Worm (Caenorhabditis elegans) whole organism, late embryonic: ENCODE data around the gene vps-35.

ENCODE experiments used
- C08G9.2 ChIP-seq: sonication (generic microtip); optimal IDR thresholded peaks from 2 replicates; lab custom pipeline; 2016; ENCODE audit warnings: mild to moderate bottlenecking, missing genetic modification characterization, moderate library complexity, missing compliant biosample characterization
- K02D7.2 ChIP-seq: sonication (generic microtip); optimal IDR thresholded peaks from 2 replicates; lab custom pipeline; 2017; ENCODE audit warnings: mild to moderate bottlenecking, missing genetic modification characterization, missing compliant biosample characterization
- K09A11.1 ChIP-seq: sonication (generic microtip); optimal IDR thresholded peaks from 2 replicates; lab custom pipeline; 2017; ENCODE audit warnings: antibody characterized with exemption, mild to moderate bottlenecking, missing genetic modification characterization, missing compliant biosample characterization; ENCODE audit not compliant: insufficient read depth
- T23F11.4 ChIP-seq: fragments of 200-800 bp; sonication (Bioruptor generic); optimal IDR thresholded peaks from 2 replicates; lab custom pipeline; 2018; ENCODE audit warnings: mild to moderate bottlenecking, missing genetic modification characterization, missing compliant biosample characterization
- Y22D7AL.16 ChIP-seq: sonication (generic microtip); optimal IDR thresholded peaks from 2 replicates; lab custom pipeline; 2016; ENCODE audit warnings: missing genetic modification characterization, missing compliant biosample characterization
- ceh-2 ChIP-seq: sonication (generic microtip); optimal IDR thresholded peaks from 2 replicates; lab custom pipeline; 2016; ENCODE audit warnings: missing genotype, missing genetic modification characterization, missing compliant biosample characterization
- ceh-24 ChIP-seq: sonication (generic microtip); optimal IDR thresholded peaks from 2 replicates; lab custom pipeline; 2016; ENCODE audit warnings: mild to moderate bottlenecking, missing genetic modification characterization, missing compliant biosample characterization
- ceh-30 ChIP-seq: fragments of 150-350 bp; optimal IDR thresholded peaks from 2 replicates; lab custom pipeline; 2014; ENCODE audit warnings: missing biosample characterization, missing genetic modification characterization
- ceh-31 ChIP-seq: sonication (generic microtip); optimal IDR thresholded peaks from 2 replicates; lab custom pipeline; 2016; ENCODE audit warnings: missing genetic modification characterization, missing compliant biosample characterization
- ceh-34 ChIP-seq: sonication (generic microtip); optimal IDR thresholded peaks from 2 replicates; lab custom pipeline; 2016; ENCODE audit warnings: mild to moderate bottlenecking, missing genetic modification characterization, missing compliant biosample characterization
- ceh-48 ChIP-seq: sonication (generic microtip); optimal IDR thresholded peaks from 2 replicates; lab custom pipeline; 2016; ENCODE audit warnings: missing genetic modification characterization, inconsistent platforms, missing compliant biosample characterization
- ceh-9 ChIP-seq: sonication (generic microtip); optimal IDR thresholded peaks from 2 replicates; lab custom pipeline; 2016; ENCODE audit warnings: mild to moderate bottlenecking, missing genetic modification characterization, inconsistent platforms, missing compliant biosample characterization
- elt-2 ChIP-seq: sonication (generic microtip); optimal IDR thresholded peaks from 2 replicates; lab custom pipeline; 2016; ENCODE audit warnings: missing genetic modification reagents, missing genetic modification characterization, missing compliant biosample characterization
- eyg-1 ChIP-seq: sonication (generic microtip); optimal IDR thresholded peaks from 2 replicates; lab custom pipeline; 2016; ENCODE audit warnings: missing genotype, missing genetic modification characterization, missing compliant biosample characterization
- fax-1 ChIP-seq: sonication (generic microtip); optimal IDR thresholded peaks from 2 replicates; lab custom pipeline; 2016; ENCODE audit warnings: missing genotype, missing genetic modification characterization, missing compliant biosample characterization
- fkh-6 ChIP-seq: sonication (generic microtip); optimal IDR thresholded peaks from 2 replicates; lab custom pipeline; 2016; ENCODE audit warnings: missing genetic modification characterization, missing compliant biosample characterization
- gmeb-2 ChIP-seq: sonication (generic microtip); optimal IDR thresholded peaks from 2 replicates; lab custom pipeline; 2016; ENCODE audit warnings: missing genetic modification characterization, inconsistent platforms, missing compliant biosample characterization
- hlh-15 ChIP-seq: sonication (generic microtip); optimal IDR thresholded peaks from 2 replicates; lab custom pipeline; 2016; ENCODE audit warnings: missing genetic modification characterization, missing compliant biosample characterization
- hlh-8 ChIP-seq: sonication (generic microtip); optimal IDR thresholded peaks from 2 replicates; lab custom pipeline; 2016; ENCODE audit warnings: missing genotype, missing genetic modification characterization, missing compliant biosample characterization
- lin-11 ChIP-seq: fragments of 200-800 bp; sonication (Bioruptor generic); optimal IDR thresholded peaks from 2 replicates; lab custom pipeline; 2018; ENCODE audit warnings: mild to moderate bottlenecking, missing genetic modification characterization, missing compliant biosample characterization
- mec-3 ChIP-seq: sonication (generic microtip); optimal IDR thresholded peaks from 2 replicates; lab custom pipeline; 2016; ENCODE audit warnings: borderline replicate concordance, missing genetic modification characterization, missing compliant biosample characterization
- nfya-1 ChIP-seq: sonication (generic microtip); optimal IDR thresholded peaks from 2 replicates; lab custom pipeline; 2017; ENCODE audit warnings: missing genetic modification characterization, mild to moderate bottlenecking, missing compliant biosample characterization, antibody characterized with exemption, moderate library complexity
- npax-4 ChIP-seq: sonication (generic microtip); optimal IDR thresholded peaks from 2 replicates; lab custom pipeline; 2016; ENCODE audit warnings: missing genetic modification characterization, missing compliant biosample characterization
- odd-2 ChIP-seq: sonication (generic microtip); optimal IDR thresholded peaks from 2 replicates; lab custom pipeline; 2017; ENCODE audit warnings: antibody characterized with exemption, mild to moderate bottlenecking, missing genetic modification characterization, missing compliant biosample characterization
- pat-9 ChIP-seq: fragments of 200-800 bp; sonication (Bioruptor generic); optimal IDR thresholded peaks from 2 replicates; lab custom pipeline; 2018; ENCODE audit warnings: mild to moderate bottlenecking, missing genetic modification characterization, moderate library complexity, missing compliant biosample characterization
- pha-2 ChIP-seq: sonication (generic microtip); optimal IDR thresholded peaks from 2 replicates; lab custom pipeline; 2017; ENCODE audit warnings: mild to moderate bottlenecking, missing genetic modification characterization, missing compliant biosample characterization
- pros-1 ChIP-seq: fragments of 150-350 bp; optimal IDR thresholded peaks from 2 replicates; lab custom pipeline; 2014; ENCODE audit warnings: missing biosample characterization, missing genetic modification reagents, missing genetic modification characterization
- sox-2 ChIP-seq: fragments of 200-800 bp; sonication (Bioruptor generic); IDR thresholded peaks from 2 replicates; pipeline ENCODE4 v1.3.6; 2022; ENCODE audit warnings: missing genetic modification reagents, missing genetic modification characterization, missing compliant biosample characterization
- sox-4 ChIP-seq: sonication (generic microtip); optimal IDR thresholded peaks from 2 replicates; lab custom pipeline; 2017; ENCODE audit warnings: mild to moderate bottlenecking, missing genetic modification characterization, inconsistent platforms, missing compliant biosample characterization
- tbx-2 ChIP-seq: sonication (generic microtip); optimal IDR thresholded peaks from 2 replicates; lab custom pipeline; 2016; ENCODE audit warnings: missing genetic modification characterization, missing compliant biosample characterization
- ttx-3 ChIP-seq: sonication (generic microtip); optimal IDR thresholded peaks from 2 replicates; lab custom pipeline; 2016; ENCODE audit warnings: missing genetic modification reagents, missing genetic modification characterization, missing compliant biosample characterization
- unc-42 ChIP-seq: sonication (generic microtip); optimal IDR thresholded peaks from 2 replicates; lab custom pipeline; 2016; ENCODE audit warnings: missing genotype, missing genetic modification characterization, missing compliant biosample characterization
- unc-86 ChIP-seq: sonication (generic microtip); optimal IDR thresholded peaks from 2 replicates; lab custom pipeline; 2016; ENCODE audit warnings: missing genetic modification characterization, missing compliant biosample characterization
- zip-5 ChIP-seq: sonication (generic microtip); optimal IDR thresholded peaks from 2 replicates; lab custom pipeline; 2016; ENCODE audit warnings: missing genetic modification characterization, missing compliant biosample characterization
- ztf-16 ChIP-seq: sonication (generic microtip); optimal IDR thresholded peaks from 2 replicates; lab custom pipeline; 2017; ENCODE audit warnings: missing genetic modification characterization, missing compliant biosample characterization

The vps-35 gene

DNA sequence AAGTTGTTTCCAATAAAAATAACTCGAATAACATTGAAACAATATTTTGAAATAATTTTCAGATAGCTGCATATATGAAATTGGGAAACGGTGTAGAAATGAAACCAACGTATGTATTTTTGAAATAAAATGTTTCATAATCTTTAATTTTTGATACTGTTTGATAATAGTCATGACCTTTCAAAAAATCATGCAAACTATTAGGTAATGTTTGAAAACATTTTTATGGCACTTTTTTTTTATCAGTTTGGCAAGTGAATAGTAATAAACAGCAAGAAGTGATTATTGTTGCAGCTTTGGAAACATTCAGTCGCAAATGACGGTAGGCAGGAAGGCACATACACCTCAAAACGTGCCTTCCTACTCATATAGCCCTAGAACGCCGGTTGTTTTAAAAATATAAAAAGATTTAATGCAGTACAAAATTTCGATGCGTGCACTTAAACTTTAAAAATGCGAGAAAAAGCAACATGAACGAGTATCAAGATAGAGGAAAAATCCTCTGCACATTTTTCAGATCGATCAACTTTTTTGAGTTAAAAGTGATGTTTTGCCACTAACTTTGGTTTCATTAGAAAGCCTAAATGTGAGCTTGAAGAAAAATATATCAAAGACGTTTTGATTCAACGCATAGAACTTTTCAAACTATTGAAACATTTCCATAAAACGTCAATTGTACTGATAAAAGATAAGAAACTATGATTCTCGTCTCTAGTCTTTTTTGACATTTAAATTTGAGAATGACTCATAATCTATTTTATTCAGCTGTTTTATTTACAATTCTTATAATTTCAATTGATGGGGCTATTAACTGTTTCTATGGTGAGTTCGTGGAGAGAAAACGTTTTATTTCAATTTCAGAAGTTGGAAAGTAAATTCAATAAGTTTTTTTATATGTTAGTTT, 42.0 kb upstream of the vps-35 start, which contains the start of gene F55C12.19:
TSS of gene F55C12.19 (plus strand) at position 735 of the 904 bp plus-strand sequence.
- TF ChIP-seq ceh-9 (tag; lab: Kevin White, UChicago) (no peak), K09A11.1 (tag; lab: Kevin White, UChicago) (no peak), ceh-34 (no peak), T23F11.4 (GFP tag; lab: Kevin White, UChicago) (no peak), hlh-8 (tag; lab: Kevin White, UChicago) (no peak), tbx-2 (no peak), elt-2 (tag; lab: Kevin White, UChicago) (no peak), fkh-6 (tag; lab: Kevin White, UChicago) (no peak), lin-11 (no peak), eyg-1 (tag; lab: Kevin White, UChicago) (no peak), mec-3 (tag; lab: Kevin White, UChicago) (no peak), odd-2 (tag; lab: Kevin White, UChicago) (no peak), gmeb-2 (tag; lab: Kevin White, UChicago) (no peak), pat-9 (tag; lab: Kevin White, UChicago) (no peak), pha-2 (tag; lab: Kevin White, UChicago) (no peak), ceh-24 (no peak)

DNA sequence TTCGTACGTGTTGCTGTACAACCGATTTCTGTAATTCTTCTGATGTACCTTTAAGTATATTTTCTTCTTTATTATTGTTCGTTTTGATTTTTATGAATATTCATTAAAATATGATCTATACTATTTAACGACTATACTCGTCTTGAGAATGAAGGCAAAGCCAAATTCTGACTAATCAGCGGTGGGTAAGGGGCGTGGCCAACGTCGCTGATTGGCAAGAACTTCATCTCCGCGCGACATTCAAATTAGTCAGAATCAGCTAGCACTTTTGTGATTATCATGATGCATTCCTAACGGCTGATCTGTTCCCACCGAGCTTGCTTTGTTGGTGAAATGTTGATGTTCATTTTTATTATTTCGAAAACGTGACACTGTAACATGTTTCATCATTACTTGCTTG, 40.7 kb upstream of the vps-35 start:
- TF ChIP-seq npax-4: no peak
- peak; percentile 75 for TF ChIP-seq nfya-1 (tag; lab: Kevin White, UChicago)

- peak; percentile 6 for TF ChIP-seq tbx-2
- TF ChIP-seq unc-42 (tag; lab: Kevin White, UChicago): peak; percentile 21
- TF ChIP-seq Y22D7AL.16 (tag; lab: Kevin White, UChicago): no peak
- peak; percentile 8 for TF ChIP-seq sox-4
These were observed 36.1 kb upstream of the vps-35 start for ce11 chrII:5871508-5871907.

ce11 chrII:5872414-5872813, 35.2 kb upstream of the vps-35 start:
- TF ChIP-seq fax-1 (tag; lab: Kevin White, UChicago): no peak
- TF ChIP-seq ceh-48: no peak
- no peak for TF ChIP-seq lin-11
- TF ChIP-seq pros-1 (tag; lab: Kevin White, UChicago): no peak
- no peak for TF ChIP-seq K02D7.2 (tag; lab: Kevin White, UChicago)
- TF ChIP-seq T23F11.4 (GFP tag; lab: Kevin White, UChicago): no peak
- no peak for TF ChIP-seq unc-86 (tag; lab: Kevin White, UChicago)
- no peak for TF ChIP-seq unc-42 (tag; lab: Kevin White, UChicago)
- no peak for TF ChIP-seq hlh-15

- TF ChIP-seq unc-42 (tag; lab: Kevin White, UChicago) (peak; percentile 63), ceh-31 (tag; lab: Kevin White, UChicago) (peak; percentile 60), ceh-2 (tag; lab: Kevin White, UChicago) (peak; percentile 14), Y22D7AL.16 (tag; lab: Kevin White, UChicago) (no peak), sox-2 (no peak), fax-1 (tag; lab: Kevin White, UChicago) (no peak), nfya-1 (tag; lab: Kevin White, UChicago) (no peak), ttx-3 (tag; lab: Kevin White, UChicago) (no peak), C08G9.2 (tag; lab: Kevin White, UChicago) (peak; percentile 31), ztf-16 (tag; lab: Kevin White, UChicago) (peak; percentile 39), tbx-2 (peak; percentile 47), elt-2 (tag; lab: Kevin White, UChicago) (peak; percentile 70), zip-5 (peak; percentile 47), ceh-30 (no peak)
These were observed 34.0 kb upstream of the vps-35 start, which contains the start of gene tex-2 for ce11 chrII:5873564-5874070. tex-2 (minus strand) TSS chrII:5873614.
